Fruit fly (Drosophila melanogaster) whole organism: ENCODE data around the gene Atg16.

Source experiments
- CG8478 ChIP-seq: fragments of >200 bp; optimal IDR thresholded peaks from 2 replicates; lab custom pipeline; 2018; ENCODE audit warnings: inconsistent platforms
- EcR ChIP-seq, 2 experiments: fragments of >200 bp; optimal IDR thresholded peaks; 2 replicates each; lab custom pipeline; 2017; ENCODE audit warnings: missing biosample characterization in 2 of 2, missing genetic modification characterization in 2 of 2, missing genetic modification reagents in 2 of 2
- pan ChIP-seq: fragments of >200 bp; optimal IDR thresholded peaks from 2 replicates; lab custom pipeline; 2017
- psq ChIP-seq: fragments of >200 bp; optimal IDR thresholded peaks from 2 replicates; lab custom pipeline; 2017
- usp ChIP-seq: fragments of >200 bp; optimal IDR thresholded peaks from 2 replicates; lab custom pipeline; 2017; ENCODE audit warnings: missing biosample characterization, missing genetic modification characterization, mixed read lengths

DNA sequence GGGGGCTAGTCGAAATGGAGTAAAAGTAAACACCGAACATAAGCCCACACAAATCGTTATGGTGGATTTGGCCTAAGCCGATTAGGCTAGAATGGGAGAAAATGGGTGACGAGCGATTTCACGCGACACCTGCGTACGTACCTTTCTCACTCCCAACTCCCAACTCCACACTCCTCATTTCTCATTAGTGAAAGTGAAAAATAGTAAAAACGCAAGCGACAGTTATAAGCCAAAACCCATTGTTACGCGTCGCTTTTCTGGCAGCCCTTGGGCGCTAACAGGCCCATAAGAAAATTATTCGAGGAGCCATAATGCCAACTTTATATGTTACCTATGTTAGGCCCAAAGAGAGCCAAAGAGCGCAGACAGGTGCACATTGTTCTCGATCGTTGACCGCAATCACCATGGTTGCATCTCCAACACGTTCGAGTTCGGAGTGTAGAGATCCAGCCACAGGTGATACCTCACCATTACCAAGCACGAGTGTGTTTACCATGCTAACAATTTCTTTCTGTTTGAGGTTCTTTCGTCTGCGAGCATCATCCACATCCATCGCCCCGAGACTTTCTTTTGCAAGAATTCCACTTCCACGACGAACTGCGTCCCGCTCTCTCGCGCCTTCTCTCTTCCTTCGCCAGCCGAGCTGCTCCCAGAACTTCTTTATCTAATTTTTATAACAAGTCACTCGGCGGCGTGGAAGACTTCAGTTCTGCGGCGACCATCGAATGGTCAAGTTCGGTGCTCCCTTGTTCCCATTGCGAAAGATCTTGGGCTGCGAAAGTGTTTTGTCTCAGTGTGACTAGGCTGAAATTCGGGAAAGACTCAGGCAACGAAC is 16.2 kb downstream of the Atg16 start, which contains the start of gene neo:
- TF ChIP-seq CG8478 (lab: Kevin White, UChicago) (no peak), psq (lab: Kevin White, UChicago) (no peak), pan (lab: Kevin White, UChicago) (no peak), usp (GFP tag; lab: Kevin White, UChicago) (no peak), EcR (GFP tag; optimal IDR thresholded peaks at IDR 0.05; lab: Kevin White, UChicago) (no peak)
